Worm (Caenorhabditis elegans): ENCODE results near the gene bath-30.

ce11 chrII:3332039-3332438 is 14.1 kb downstream of the bath-30 start, which contains the start of gene irld-27:
- TF ChIP-seq fos-1 (tag; optimal IDR thresholded peaks at IDR 0.05) (no peak), F10B5.3 (tag; optimal IDR thresholded peaks at IDR 0.05) (no peak)

Data from whole organism, L4 larva.